Worm (Caenorhabditis elegans) whole organism, young adult: Measurements from ENCODE around the gene Y54F10BM.22.

ENCODE experiments used
- F39B2.1 ChIP-seq: fragments of 200-800 bp; sonication (Bioruptor generic); IDR thresholded peaks from 2 replicates; pipeline ENCODE4 v1.3.6; 2022; ENCODE audit warnings: missing genetic modification reagents, missing genetic modification characterization, missing compliant biosample characterization
- ZK185.1 ChIP-seq: sonication (generic microtip); optimal IDR thresholded peaks from 2 replicates; lab custom pipeline; 2016; ENCODE audit warnings: mild to moderate bottlenecking, missing genetic modification characterization, missing compliant biosample characterization; ENCODE audit not compliant: poor library complexity, severe bottlenecking
- attf-6 ChIP-seq: fragments of 200-800 bp; sonication (Bioruptor generic); IDR thresholded peaks from 2 replicates; pipeline ENCODE4 v1.3.6; 2022; ENCODE audit warnings: missing genetic modification reagents, missing genetic modification characterization, missing compliant biosample characterization
- lin-35 ChIP-seq, 3 experiments: fragments of 150-350 bp in 2 of 3; sonication (generic microtip) in 1 of 3; optimal IDR thresholded peaks; 2 replicates each; lab custom pipeline; 2014 to 2018; ENCODE audit warnings: missing biosample characterization in 3 of 3, missing genetic modification characterization in 3 of 3, missing genetic modification reagents in 3 of 3

DNA sequence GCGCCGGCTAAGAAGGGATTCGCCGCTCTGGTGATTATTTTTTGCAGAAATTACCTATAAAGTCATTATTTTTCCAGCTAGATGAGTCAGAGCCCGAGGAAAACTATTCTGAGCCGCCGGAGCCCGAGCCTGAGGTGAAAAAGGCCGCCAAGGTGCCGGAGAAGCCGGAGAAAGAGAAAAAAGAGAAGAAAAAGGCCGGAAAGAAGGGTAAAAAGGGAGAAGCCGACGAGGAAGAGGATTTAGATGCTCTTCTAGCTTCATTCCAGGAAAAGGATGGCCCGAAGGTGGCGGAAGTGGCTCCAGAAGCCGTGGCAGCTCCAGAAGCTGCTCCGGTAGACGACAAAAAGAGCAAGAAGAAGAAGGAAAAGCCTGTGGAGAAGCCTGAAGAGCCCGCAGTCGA is 34.0 kb downstream of the Y54F10BM.22 start:
- TF ChIP-seq F39B2.1 (GFP tag; lab: Robert Waterston, UW) (no peak), lin-35 (GFP tag; optimal IDR thresholded peaks at IDR 0.05; lab: Kevin White, UChicago) (no peak), attf-6 (GFP tag; lab: Robert Waterston, UW) (no peak), ZK185.1 (tag; lab: Kevin White, UChicago) (no peak)
